Worm (Caenorhabditis elegans) whole organism, young adult: ENCODE results near the gene Y22F5A.11.

ENCODE experiments used
- F23B12.7 ChIP-seq: sonication (generic microtip); optimal IDR thresholded peaks from 2 replicates; lab custom pipeline; 2017; ENCODE audit warnings: missing genetic modification characterization, mild to moderate bottlenecking, missing compliant biosample characterization, antibody characterized with exemption, moderate library complexity; ENCODE audit not compliant: insufficient read depth
- F39B2.1 ChIP-seq: fragments of 200-800 bp; sonication (Bioruptor generic); IDR thresholded peaks from 2 replicates; pipeline ENCODE4 v1.3.6; 2022; ENCODE audit warnings: missing genetic modification reagents, missing genetic modification characterization, missing compliant biosample characterization
- F55B11.4 ChIP-seq: sonication (generic microtip); optimal IDR thresholded peaks from 2 replicates; lab custom pipeline; 2016; ENCODE audit warnings: missing compliant biosample characterization, missing genetic modification characterization, borderline replicate concordance; ENCODE audit not compliant: insufficient read depth
- atf-7 ChIP-seq: sonication (generic microtip); optimal IDR thresholded peaks from 2 replicates; lab custom pipeline; 2017; ENCODE audit warnings: mild to moderate bottlenecking, missing genetic modification characterization, missing compliant biosample characterization
- ceh-100 ChIP-seq: fragments of 200-800 bp; sonication (Bioruptor generic); IDR thresholded peaks from 2 replicates; pipeline ENCODE4 v1.3.6; 2022; ENCODE audit warnings: missing genetic modification reagents, missing genetic modification characterization, missing compliant biosample characterization
- ekl-4 ChIP-seq: fragments of 200-800 bp; sonication (Bioruptor generic); IDR thresholded peaks from 2 replicates; pipeline ENCODE4 v1.3.6; 2022; ENCODE audit warnings: missing genetic modification reagents, missing genetic modification characterization, missing compliant biosample characterization
- hmg-20 ChIP-seq: fragments of 200-800 bp; sonication (Bioruptor generic); IDR thresholded peaks from 2 replicates; pipeline ENCODE4 v1.3.6; 2022; ENCODE audit warnings: missing genetic modification reagents, missing genetic modification characterization, missing compliant biosample characterization
- sptf-2 ChIP-seq: fragments of 200-800 bp; sonication (Bioruptor generic); optimal IDR thresholded peaks from 2 replicates; lab custom pipeline; 2018; ENCODE audit warnings: mild to moderate bottlenecking, missing genetic modification characterization, missing compliant biosample characterization
- tlf-1 ChIP-seq: fragments of 200-800 bp; sonication (Bioruptor generic); optimal IDR thresholded peaks from 2 replicates; lab custom pipeline; 2018; ENCODE audit warnings: mild to moderate bottlenecking, missing genetic modification characterization, missing compliant biosample characterization
- unc-62 ChIP-seq: fragments of 150-350 bp; optimal IDR thresholded peaks from 2 replicates; lab custom pipeline; 2014; ENCODE audit warnings: missing biosample characterization, missing genetic modification reagents, missing genetic modification characterization
- ztf-26 ChIP-seq: sonication (generic microtip); optimal IDR thresholded peaks from 2 replicates; lab custom pipeline; 2017; ENCODE audit warnings: missing genetic modification characterization, missing compliant biosample characterization

- TF ChIP-seq hmg-20 (no peak), ztf-26 (tag; lab: Kevin White, UChicago) (no peak), ceh-100 (no peak), sptf-2 (GFP tag; lab: Kevin White, UChicago) (no peak), unc-62 (GFP tag; lab: Kevin White, UChicago) (no peak), F55B11.4 (tag; lab: Kevin White, UChicago) (no peak), tlf-1 (GFP tag; lab: Kevin White, UChicago) (no peak), F23B12.7 (no peak), F39B2.1 (GFP tag; lab: Robert Waterston, UW) (no peak), ekl-4 (GFP tag; lab: Robert Waterston, UW) (no peak), atf-7 (tag; lab: Kevin White, UChicago) (no peak)
Observed at ce11 chrV:10297099-10297498, 21.7 kb upstream of the Y22F5A.11 start, which contains the start of gene B0024.4.
